Fruit fly (Drosophila melanogaster): ENCODE results near the gene GstD2.

GstD2 gene

dm6 chr3R:12402935-12403334, 31.2 kb downstream of the GstD2 start (continued):
- TF ChIP-seq CG4820 (GFP tag; optimal IDR thresholded peaks at IDR 0.05) (peak; percentile 100), Dip2 (GFP tag; IDR thresholded peaks at IDR 0.05) (peak; percentile 56; the same call in 1 of the 2 replicates), Hr3 (GFP tag; optimal IDR thresholded peaks at IDR 0.05) (peak; percentile 91), yki (optimal IDR thresholded peaks at IDR 0.05) (no peak), wek (GFP tag; optimal IDR thresholded peaks at IDR 0.05) (peak; percentile 92), CG8281 (tag; optimal IDR thresholded peaks at IDR 0.05) (peak; percentile 91), al (GFP tag; IDR thresholded peaks at IDR 0.05) (peak; percentile 87), Nf-YA (GFP tag; IDR thresholded peaks at IDR 0.05) (peak; percentile 99), wor (GFP tag; IDR thresholded peaks at IDR 0.05) (peak; percentile 92), CG3847 (GFP tag; IDR thresholded peaks at IDR 0.05) (peak; percentile 94), CG17802 (tag; optimal IDR thresholded peaks at IDR 0.05) (peak; percentile 89), scrt (GFP tag; optimal IDR thresholded peaks at IDR 0.05) (peak; percentile 99), Blimp-1 (GFP tag; optimal IDR thresholded peaks at IDR 0.05) (peak; percentile 97), wdn (GFP tag; IDR thresholded peaks at IDR 0.05) (peak; percentile 93), repo (GFP tag; optimal IDR thresholded peaks at IDR 0.05) (peak; percentile 98), nom (GFP tag; optimal IDR thresholded peaks at IDR 0.05) (peak; percentile 99), D19A (tag; optimal IDR thresholded peaks at IDR 0.05) (peak; percentile 99), inv (GFP tag; IDR thresholded peaks at IDR 0.05; ENCODE audit: partially characterized antibody) (no peak), CG2889 (GFP tag; IDR thresholded peaks at IDR 0.05) (peak; percentile 86), unc-4 (GFP tag; IDR thresholded peaks at IDR 0.05; ENCODE audit: partially characterized antibody) (no peak), CG17186 (GFP tag; optimal IDR thresholded peaks at IDR 0.05) (peak; percentile 97), Dref (GFP tag; IDR thresholded peaks at IDR 0.05) (peak; percentile 52), sd (tag; optimal IDR thresholded peaks at IDR 0.05) (peak; percentile 88), knrl (GFP tag; IDR thresholded peaks at IDR 0.05; ENCODE audit: partially characterized antibody) (0 out of 3 replicates have a peak, but pooled peaks have one; percentile 19), toy (GFP tag; IDR thresholded peaks at IDR 0.05) (peak; percentile 84), CG30403 (GFP tag; optimal IDR thresholded peaks at IDR 0.05) (peak; percentile 96), CG43689 (GFP tag; IDR thresholded peaks at IDR 0.05) (peak; percentile 88), seq (GFP tag; IDR thresholded peaks at IDR 0.05) (peak; percentile 97), CG16863 (GFP tag; optimal IDR thresholded peaks at IDR 0.05) (peak; percentile 93), CG18599 (GFP tag; optimal IDR thresholded peaks at IDR 0.05) (peak; percentile 99), Hr51 (GFP tag; optimal IDR thresholded peaks at IDR 0.05) (peak; percentile 92 to 99), CkIIα-i1 (GFP tag; IDR thresholded peaks at IDR 0.05) (peak; percentile 71; the same call in 1 of the 2 replicates), crol (GFP tag; IDR thresholded peaks at IDR 0.05) (peak; percentile 47; the same call in 1 of the 2 replicates), CG33557 (GFP tag; optimal IDR thresholded peaks at IDR 0.05) (peak; percentile 99), Dll (GFP tag; IDR thresholded peaks at IDR 0.05; ENCODE audit: partially characterized antibody) (peak; percentile 72), pho (GFP tag; optimal IDR thresholded peaks at IDR 0.05) (peak; percentile 91)

dm6 chr3R:12405134-12405533, 33.4 kb downstream of the GstD2 start:
- TF ChIP-seq D19A (tag; optimal IDR thresholded peaks at IDR 0.05): peak; percentile 3
- TF ChIP-seq Bteb2 (GFP tag; optimal IDR thresholded peaks at IDR 0.05): no peak
- TF ChIP-seq Vsx1 (GFP tag; optimal IDR thresholded peaks at IDR 0.05): peak; percentile 48
- no peak for TF ChIP-seq odd (GFP tag; optimal IDR thresholded peaks at IDR 0.05)
- TF ChIP-seq CG34376 (GFP tag; optimal IDR thresholded peaks at IDR 0.05): peak; percentile 54
- peak; percentile 49 for TF ChIP-seq sens (GFP tag)
- peak; percentile 91 for TF ChIP-seq mirr (GFP tag; optimal IDR thresholded peaks at IDR 0.05)
- peak; percentile 2 for TF ChIP-seq salm (tag; optimal IDR thresholded peaks at IDR 0.05)
- TF ChIP-seq slbo (GFP tag; IDR thresholded peaks at IDR 0.05): no peak
- TF ChIP-seq bcd (GFP tag; optimal IDR thresholded peaks at IDR 0.05): no peak
- TF ChIP-seq zfh1 (GFP tag; IDR thresholded peaks at IDR 0.05): no peak
- no peak for TF ChIP-seq Dip3 (GFP tag; optimal IDR thresholded peaks at IDR 0.05)
- no peak for TF ChIP-seq lilli (GFP tag; optimal IDR thresholded peaks at IDR 0.05)
- TF ChIP-seq exex (tag; optimal IDR thresholded peaks at IDR 0.05): peak; percentile 92
- TF ChIP-seq TFAM (GFP tag; optimal IDR thresholded peaks at IDR 0.05): no peak
- TF ChIP-seq CG8478 (optimal IDR thresholded peaks at IDR 0.05): no peak

Data from whole organism, embryonic.